Worm (Caenorhabditis elegans) whole organism, late embryonic: ENCODE results near the gene B0034.2.

Source experiments
- C38D4.7 ChIP-seq: fragments of 200-800 bp; sonication (Bioruptor generic); optimal IDR thresholded peaks from 2 replicates; lab custom pipeline; 2018; ENCODE audit warnings: mild to moderate bottlenecking, missing genetic modification characterization, moderate library complexity, missing compliant biosample characterization
- K02D7.2 ChIP-seq: sonication (generic microtip); optimal IDR thresholded peaks from 2 replicates; lab custom pipeline; 2017; ENCODE audit warnings: mild to moderate bottlenecking, missing genetic modification characterization, missing compliant biosample characterization
- K09A11.1 ChIP-seq: sonication (generic microtip); optimal IDR thresholded peaks from 2 replicates; lab custom pipeline; 2017; ENCODE audit warnings: antibody characterized with exemption, mild to moderate bottlenecking, missing genetic modification characterization, missing compliant biosample characterization; ENCODE audit not compliant: insufficient read depth
- T23F11.4 ChIP-seq: fragments of 200-800 bp; sonication (Bioruptor generic); optimal IDR thresholded peaks from 2 replicates; lab custom pipeline; 2018; ENCODE audit warnings: mild to moderate bottlenecking, missing genetic modification characterization, missing compliant biosample characterization
- Y22D7AL.16 ChIP-seq: sonication (generic microtip); optimal IDR thresholded peaks from 2 replicates; lab custom pipeline; 2016; ENCODE audit warnings: missing genetic modification characterization, missing compliant biosample characterization
- ahr-1 ChIP-seq: sonication (generic microtip); optimal IDR thresholded peaks from 2 replicates; lab custom pipeline; 2016; ENCODE audit warnings: missing genetic modification characterization, missing compliant biosample characterization
- ama-1 ChIP-seq: fragments of 150-350 bp; optimal IDR thresholded peaks from 2 replicates; lab custom pipeline; 2014
- ceh-18 ChIP-seq: sonication (generic microtip); optimal IDR thresholded peaks from 2 replicates; lab custom pipeline; 2016; ENCODE audit warnings: missing genetic modification characterization, missing compliant biosample characterization
- ceh-2 ChIP-seq: sonication (generic microtip); optimal IDR thresholded peaks from 2 replicates; lab custom pipeline; 2016; ENCODE audit warnings: missing genotype, missing genetic modification characterization, missing compliant biosample characterization
- ceh-22 ChIP-seq: sonication (generic microtip); optimal IDR thresholded peaks from 2 replicates; lab custom pipeline; 2017; ENCODE audit warnings: missing biosample characterization, missing genetic modification characterization
- ceh-31 ChIP-seq: sonication (generic microtip); optimal IDR thresholded peaks from 2 replicates; lab custom pipeline; 2016; ENCODE audit warnings: missing genetic modification characterization, missing compliant biosample characterization
- ceh-48 ChIP-seq: sonication (generic microtip); optimal IDR thresholded peaks from 2 replicates; lab custom pipeline; 2016; ENCODE audit warnings: missing genetic modification characterization, inconsistent platforms, missing compliant biosample characterization
- ceh-6 ChIP-seq: fragments of 200-800 bp; sonication (Bioruptor generic); optimal IDR thresholded peaks from 2 replicates; lab custom pipeline; 2018; ENCODE audit warnings: mild to moderate bottlenecking, missing genetic modification characterization, missing compliant biosample characterization
- dve-1 ChIP-seq: sonication (generic microtip); optimal IDR thresholded peaks from 2 replicates; lab custom pipeline; 2017; ENCODE audit warnings: antibody characterized with exemption, mild to moderate bottlenecking, missing genetic modification characterization, missing compliant biosample characterization
- elt-2 ChIP-seq: sonication (generic microtip); optimal IDR thresholded peaks from 2 replicates; lab custom pipeline; 2016; ENCODE audit warnings: missing genetic modification reagents, missing genetic modification characterization, missing compliant biosample characterization
- eyg-1 ChIP-seq: sonication (generic microtip); optimal IDR thresholded peaks from 2 replicates; lab custom pipeline; 2016; ENCODE audit warnings: missing genotype, missing genetic modification characterization, missing compliant biosample characterization
- fax-1 ChIP-seq: sonication (generic microtip); optimal IDR thresholded peaks from 2 replicates; lab custom pipeline; 2016; ENCODE audit warnings: missing genotype, missing genetic modification characterization, missing compliant biosample characterization
- gmeb-2 ChIP-seq: sonication (generic microtip); optimal IDR thresholded peaks from 2 replicates; lab custom pipeline; 2016; ENCODE audit warnings: missing genetic modification characterization, inconsistent platforms, missing compliant biosample characterization
- hlh-15 ChIP-seq: sonication (generic microtip); optimal IDR thresholded peaks from 2 replicates; lab custom pipeline; 2016; ENCODE audit warnings: missing genetic modification characterization, missing compliant biosample characterization
- hlh-6 ChIP-seq: sonication (generic microtip); optimal IDR thresholded peaks from 2 replicates; lab custom pipeline; 2016; ENCODE audit warnings: missing genotype, missing genetic modification characterization, missing compliant biosample characterization
- lim-6 ChIP-seq: sonication (generic microtip); optimal IDR thresholded peaks from 2 replicates; lab custom pipeline; 2016; ENCODE audit warnings: missing genetic modification characterization, missing compliant biosample characterization
- madf-2 ChIP-seq: sonication (generic microtip); optimal IDR thresholded peaks from 2 replicates; lab custom pipeline; 2017; ENCODE audit warnings: missing genetic modification characterization, missing compliant biosample characterization
- nfya-1 ChIP-seq: sonication (generic microtip); optimal IDR thresholded peaks from 2 replicates; lab custom pipeline; 2017; ENCODE audit warnings: missing genetic modification characterization, mild to moderate bottlenecking, missing compliant biosample characterization, antibody characterized with exemption, moderate library complexity
- nhr-11 ChIP-seq: fragments of 150-350 bp; optimal IDR thresholded peaks from 2 replicates; lab custom pipeline; 2014; ENCODE audit warnings: missing biosample characterization, missing genetic modification characterization
- odd-2 ChIP-seq: sonication (generic microtip); optimal IDR thresholded peaks from 2 replicates; lab custom pipeline; 2017; ENCODE audit warnings: antibody characterized with exemption, mild to moderate bottlenecking, missing genetic modification characterization, missing compliant biosample characterization
- pat-9 ChIP-seq: fragments of 200-800 bp; sonication (Bioruptor generic); optimal IDR thresholded peaks from 2 replicates; lab custom pipeline; 2018; ENCODE audit warnings: mild to moderate bottlenecking, missing genetic modification characterization, moderate library complexity, missing compliant biosample characterization
- pax-1 ChIP-seq: fragments of 150-350 bp; optimal IDR thresholded peaks from 2 replicates; lab custom pipeline; 2014; ENCODE audit warnings: missing biosample characterization, missing genetic modification characterization
- pha-4 ChIP-seq: fragments of 150-350 bp; optimal IDR thresholded peaks from 2 replicates; lab custom pipeline; 2018; ENCODE audit warnings: missing biosample characterization, missing genetic modification reagents, missing genetic modification characterization
- pqm-1 ChIP-seq: sonication (generic microtip); optimal IDR thresholded peaks from 2 replicates; lab custom pipeline; 2016; ENCODE audit warnings: missing genetic modification characterization, missing compliant biosample characterization
- pros-1 ChIP-seq: fragments of 150-350 bp; optimal IDR thresholded peaks from 2 replicates; lab custom pipeline; 2014; ENCODE audit warnings: missing biosample characterization, missing genetic modification reagents, missing genetic modification characterization
- sdc-2 ChIP-seq: sonication (generic microtip); optimal IDR thresholded peaks from 2 replicates; lab custom pipeline; 2016; ENCODE audit warnings: missing genotype, missing genetic modification characterization, missing compliant biosample characterization
- sox-2 ChIP-seq: fragments of 200-800 bp; sonication (Bioruptor generic); IDR thresholded peaks from 2 replicates; pipeline ENCODE4 v1.3.6; 2022; ENCODE audit warnings: missing genetic modification reagents, missing genetic modification characterization, missing compliant biosample characterization
- syd-9 ChIP-seq: sonication (generic microtip); optimal IDR thresholded peaks from 2 replicates; lab custom pipeline; 2016; ENCODE audit warnings: mild to moderate bottlenecking, missing genetic modification characterization, moderate library complexity, missing compliant biosample characterization
- tbx-2 ChIP-seq: sonication (generic microtip); optimal IDR thresholded peaks from 2 replicates; lab custom pipeline; 2016; ENCODE audit warnings: missing genetic modification characterization, missing compliant biosample characterization
- tbx-7 ChIP-seq: sonication (generic microtip); optimal IDR thresholded peaks from 2 replicates; lab custom pipeline; 2016; ENCODE audit warnings: missing genotype, missing genetic modification characterization, missing compliant biosample characterization
- unc-3 ChIP-seq, 2 experiments: fragments of 200-800 bp in 1 of 2; sonication (Bioruptor generic) in 1 of 2; sonication (generic microtip) in 1 of 2; conservative IDR thresholded peaks in 1 of 2; optimal IDR thresholded peaks in 1 of 2; 2 replicates each; pipeline versions ENCODE4 v1.3.6 to Lab custom; 2016 to 2022; ENCODE audit warnings: missing compliant biosample characterization in 2 of 2, missing genetic modification characterization in 2 of 2, missing genetic modification reagents in 1 of 2
- unc-42 ChIP-seq: sonication (generic microtip); optimal IDR thresholded peaks from 2 replicates; lab custom pipeline; 2016; ENCODE audit warnings: missing genotype, missing genetic modification characterization, missing compliant biosample characterization
- unc-55 ChIP-seq: sonication (generic microtip); optimal IDR thresholded peaks from 2 replicates; lab custom pipeline; 2017; ENCODE audit warnings: missing biosample characterization, missing genetic modification reagents, missing genetic modification characterization
- zip-5 ChIP-seq: sonication (generic microtip); optimal IDR thresholded peaks from 2 replicates; lab custom pipeline; 2016; ENCODE audit warnings: missing genetic modification characterization, missing compliant biosample characterization

Gene B0034.2

ce11 chrII:5945818-5946217, 1.6 kb upstream of the B0034.2 start:
- TF ChIP-seq pros-1 (tag; lab: Kevin White, UChicago): no peak
- no peak for TF ChIP-seq tbx-7 (tag; lab: Kevin White, UChicago)
- TF ChIP-seq sdc-2 (tag; lab: Kevin White, UChicago): no peak
- no peak for TF ChIP-seq gmeb-2
- no peak for TF ChIP-seq pax-1 (tag; lab: Kevin White, UChicago)
- TF ChIP-seq pha-4 (tag; lab: Kevin White, UChicago): no peak

ce11 chrII:5942593-5942992, 1.6 kb downstream of the B0034.2 start, which contains the start of gene F28B12.1:
Gene F28B12.1 (plus strand): TSS chrII:5942927.
- peak; percentile 29 for TF ChIP-seq ceh-31
- peak; percentile 13 for TF ChIP-seq unc-42
- no peak for TF ChIP-seq unc-3 (GFP tag; conservative IDR thresholded peaks at IDR 0.05; lab: Robert Waterston, UW)
- no peak for TF ChIP-seq unc-3 (tag; optimal IDR thresholded peaks at IDR 0.05; lab: Kevin White, UChicago)

DNA sequence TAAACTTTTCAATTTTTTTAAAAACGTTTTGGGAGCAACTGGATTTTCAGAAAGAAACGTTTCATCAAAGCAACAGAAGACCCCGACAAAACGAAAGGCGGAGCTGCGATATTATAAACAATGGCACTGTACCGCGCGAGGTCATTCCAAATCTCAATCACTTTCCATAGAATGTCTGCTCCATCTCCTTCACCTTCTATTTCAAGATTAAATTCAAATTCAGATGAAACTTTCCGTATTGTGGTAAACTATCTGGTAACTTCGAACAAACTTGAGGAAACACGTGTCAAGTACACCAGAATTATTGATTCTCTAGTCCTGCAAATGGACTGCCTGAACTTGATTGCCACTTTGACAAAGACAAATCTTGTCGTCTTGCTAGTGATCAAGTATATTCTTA, 3.4 kb downstream of the B0034.2 start, which contains the start of gene F28B12.6:
F28B12.6 (plus strand) TSS at position 49 of the 400 bp plus-strand sequence.
- TF ChIP-seq elt-2 (tag; lab: Kevin White, UChicago) (no peak), hlh-15 (tag; lab: Kevin White, UChicago) (no peak), syd-9 (tag; lab: Kevin White, UChicago) (no peak), zip-5 (tag; lab: Kevin White, UChicago) (no peak), eyg-1 (tag; lab: Kevin White, UChicago) (no peak), Y22D7AL.16 (tag; lab: Kevin White, UChicago) (no peak), ama-1 (lab: Kevin White, UChicago) (no peak), K02D7.2 (tag; lab: Kevin White, UChicago) (no peak), sox-2 (GFP tag; lab: Robert Waterston, UW) (no peak), nhr-11 (no peak), madf-2 (no peak), ceh-31 (no peak), nfya-1 (tag; lab: Kevin White, UChicago) (no peak), C38D4.7 (no peak), sdc-2 (tag; lab: Kevin White, UChicago) (no peak), ceh-22 (tag; lab: Kevin White, UChicago) (no peak)

ce11 chrII:5936009-5936408, 8.2 kb downstream of the B0034.2 start:
- TF ChIP-seq pha-4 (tag; lab: Kevin White, UChicago): no peak
- TF ChIP-seq ceh-2: no peak
- TF ChIP-seq pqm-1: no peak
- no peak for TF ChIP-seq ceh-6 (GFP tag; lab: Kevin White, UChicago)
- no peak for TF ChIP-seq odd-2 (tag; lab: Kevin White, UChicago)
- no peak for TF ChIP-seq tbx-2
- TF ChIP-seq T23F11.4 (GFP tag; lab: Kevin White, UChicago): no peak
- TF ChIP-seq fax-1 (tag; lab: Kevin White, UChicago): no peak
- TF ChIP-seq ahr-1: no peak
- no peak for TF ChIP-seq tbx-7 (tag; lab: Kevin White, UChicago)
- TF ChIP-seq ceh-48: no peak
- TF ChIP-seq Y22D7AL.16 (tag; lab: Kevin White, UChicago): no peak
- TF ChIP-seq hlh-6 (tag; lab: Kevin White, UChicago): no peak
- TF ChIP-seq dve-1 (tag; lab: Kevin White, UChicago): no peak
- TF ChIP-seq ceh-18 (tag; lab: Kevin White, UChicago): no peak
- TF ChIP-seq K09A11.1 (tag; lab: Kevin White, UChicago): no peak
- no peak for TF ChIP-seq unc-55 (GFP tag; lab: Kevin White, UChicago)
- no peak for TF ChIP-seq sox-2 (GFP tag; lab: Robert Waterston, UW)
- no peak for TF ChIP-seq lim-6 (tag; lab: Kevin White, UChicago)
- no peak for TF ChIP-seq pat-9
